Worm (Caenorhabditis elegans) whole organism, late embryonic: ENCODE data around the gene pmt-1.

Experiments
- F13H6.1 ChIP-seq: sonication (generic microtip); optimal IDR thresholded peaks from 2 replicates; lab custom pipeline; 2016; ENCODE audit warnings: missing genetic modification characterization, missing compliant biosample characterization
- K09A11.1 ChIP-seq: sonication (generic microtip); optimal IDR thresholded peaks from 2 replicates; lab custom pipeline; 2017; ENCODE audit warnings: antibody characterized with exemption, mild to moderate bottlenecking, missing genetic modification characterization, missing compliant biosample characterization; ENCODE audit not compliant: insufficient read depth
- Y22D7AL.16 ChIP-seq: sonication (generic microtip); optimal IDR thresholded peaks from 2 replicates; lab custom pipeline; 2016; ENCODE audit warnings: missing genetic modification characterization, missing compliant biosample characterization
- ceh-18 ChIP-seq: sonication (generic microtip); optimal IDR thresholded peaks from 2 replicates; lab custom pipeline; 2016; ENCODE audit warnings: missing genetic modification characterization, missing compliant biosample characterization
- ceh-48 ChIP-seq: sonication (generic microtip); optimal IDR thresholded peaks from 2 replicates; lab custom pipeline; 2016; ENCODE audit warnings: missing genetic modification characterization, inconsistent platforms, missing compliant biosample characterization
- fax-1 ChIP-seq: sonication (generic microtip); optimal IDR thresholded peaks from 2 replicates; lab custom pipeline; 2016; ENCODE audit warnings: missing genotype, missing genetic modification characterization, missing compliant biosample characterization
- nhr-232 ChIP-seq: sonication (generic microtip); optimal IDR thresholded peaks from 2 replicates; lab custom pipeline; 2016; ENCODE audit warnings: missing genetic modification characterization, missing compliant biosample characterization
- npax-4 ChIP-seq: sonication (generic microtip); optimal IDR thresholded peaks from 2 replicates; lab custom pipeline; 2016; ENCODE audit warnings: missing genetic modification characterization, missing compliant biosample characterization
- pqm-1 ChIP-seq: sonication (generic microtip); optimal IDR thresholded peaks from 2 replicates; lab custom pipeline; 2016; ENCODE audit warnings: missing genetic modification characterization, missing compliant biosample characterization
- sox-4 ChIP-seq: sonication (generic microtip); optimal IDR thresholded peaks from 2 replicates; lab custom pipeline; 2017; ENCODE audit warnings: mild to moderate bottlenecking, missing genetic modification characterization, inconsistent platforms, missing compliant biosample characterization

DNA sequence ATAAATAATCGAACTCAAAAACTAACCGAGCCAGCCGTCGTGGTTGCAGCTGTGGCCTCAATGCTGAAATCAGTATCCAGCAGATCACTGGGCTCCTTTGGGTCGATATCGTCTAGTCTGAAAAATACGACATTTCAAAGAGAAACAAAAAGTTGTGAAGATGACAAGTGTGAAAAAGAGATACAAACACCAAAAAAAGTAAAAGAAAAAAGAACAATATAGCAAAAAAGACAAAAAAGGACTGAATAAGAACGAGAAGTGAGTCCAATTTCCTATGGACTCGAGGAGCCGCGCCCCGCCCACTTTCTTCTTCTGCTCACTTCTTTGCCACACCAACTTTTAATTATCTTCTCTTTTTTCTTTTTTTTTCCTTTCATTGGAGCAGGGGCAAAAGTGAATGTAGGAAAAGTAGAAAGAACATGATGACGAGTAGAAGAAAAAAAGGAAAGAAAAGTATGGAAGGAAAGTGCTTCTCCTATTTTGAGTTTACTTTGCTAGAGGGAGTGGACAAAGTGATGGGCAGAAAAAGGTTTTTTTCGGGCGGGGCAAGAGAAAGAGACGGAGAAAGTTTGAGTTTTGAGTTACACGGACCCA is 10.5 kb downstream of the pmt-1 start, which contains the start of gene drn-1:
- no peak for TF ChIP-seq npax-4 (tag; lab: Kevin White, UChicago)
- TF ChIP-seq ceh-18 (tag; lab: Kevin White, UChicago): no peak
- TF ChIP-seq ceh-48 (tag; lab: Kevin White, UChicago): no peak
- no peak for TF ChIP-seq nhr-232
- no peak for TF ChIP-seq Y22D7AL.16 (tag; lab: Kevin White, UChicago)
- no peak for TF ChIP-seq pqm-1 (tag; lab: Kevin White, UChicago)
- no peak for TF ChIP-seq fax-1
- TF ChIP-seq F13H6.1 (tag; lab: Kevin White, UChicago): no peak
- no peak for TF ChIP-seq K09A11.1 (tag; lab: Kevin White, UChicago)
- TF ChIP-seq sox-4 (tag; lab: Kevin White, UChicago): no peak
